Worm (Caenorhabditis elegans): Measurements from ENCODE around the gene Y81B9A.3.

ce11 chrX:9212675-9213074 is 30.4 kb downstream of the Y81B9A.3 start:
- TF ChIP-seq zag-1 (tag; optimal IDR thresholded peaks at IDR 0.05) = no peak
- no peak for TF ChIP-seq lin-39 (tag; optimal IDR thresholded peaks at IDR 0.05)
- no peak for TF ChIP-seq unc-39 (tag; optimal IDR thresholded peaks at IDR 0.05)

Measured in whole organism, L2 larva.